Fruit fly (Drosophila melanogaster): ENCODE measurements around the gene CG33995.
A peak's percentile ranks its signal among the peaks of the same experiment; 100 is the strongest.

CG33995 gene

dm6 chr2L:5009306-5010030, 33.6 kb upstream of the CG33995 start, which contains the start of gene Rtnl1 (continued):
- TF ChIP-seq HHEX (GFP tag; optimal IDR thresholded peaks at IDR 0.05) (no peak), kni (GFP tag; optimal IDR thresholded peaks at IDR 0.05) (no peak), Dip2 (GFP tag; IDR thresholded peaks at IDR 0.05) (no peak), CG13296 (GFP tag; optimal IDR thresholded peaks at IDR 0.05) (no peak), luna (GFP tag; optimal IDR thresholded peaks at IDR 0.05) (peak; percentile 45), CG31224 (GFP tag; IDR thresholded peaks at IDR 0.05) (no peak), CG17912 (GFP tag; optimal IDR thresholded peaks at IDR 0.05) (no peak), CG6813 (GFP tag; optimal IDR thresholded peaks at IDR 0.05) (no peak), BtbVII (GFP tag; optimal IDR thresholded peaks at IDR 0.05) (no peak), Usf (GFP tag; optimal IDR thresholded peaks at IDR 0.05) (no peak), CG11093 (GFP tag; IDR thresholded peaks at IDR 0.05) (no peak), dmrt11E (tag; optimal IDR thresholded peaks at IDR 0.05) (peak; percentile 18), CG11247 (GFP tag; IDR thresholded peaks at IDR 0.05) (no peak), CG2120 (GFP tag; optimal IDR thresholded peaks at IDR 0.05) (peak; percentile 47), CG4328 (GFP tag; optimal IDR thresholded peaks at IDR 0.05) (no peak), HLH4C (GFP tag; IDR thresholded peaks at IDR 0.05; ENCODE audit: partially characterized antibody) (peak; percentile 82), cas (GFP tag; IDR thresholded peaks at IDR 0.05) (no peak), psq (GFP tag; optimal IDR thresholded peaks at IDR 0.05) (no peak), Dfd (GFP tag; optimal IDR thresholded peaks at IDR 0.05) (no peak), ci (GFP tag; IDR thresholded peaks at IDR 0.05) (peak; percentile 57; the same call in 2 of the 3 replicates), inv (GFP tag; IDR thresholded peaks at IDR 0.05; ENCODE audit: partially characterized antibody) (peak; percentile 85), sima (GFP tag; optimal IDR thresholded peaks at IDR 0.05) (no peak), CG31388 (GFP tag; optimal IDR thresholded peaks at IDR 0.05) (no peak), CG10321 (GFP tag; IDR thresholded peaks at IDR 0.05) (no peak), Tbp (GFP tag; optimal IDR thresholded peaks at IDR 0.05) (peak; percentile 44), CG10147 (GFP tag; optimal IDR thresholded peaks at IDR 0.05) (peak; percentile 27), CG13287 (GFP tag; IDR thresholded peaks at IDR 0.05; ENCODE audit: partially characterized antibody) (peak; percentile 97), corto (GFP tag; optimal IDR thresholded peaks at IDR 0.05) (no peak), danr (GFP tag; IDR thresholded peaks at IDR 0.05) (no peak), CrebB (tag; optimal IDR thresholded peaks at IDR 0.05) (peak; percentile 17), ken (GFP tag; IDR thresholded peaks at IDR 0.05) (no peak), CG6654 (GFP tag; optimal IDR thresholded peaks at IDR 0.05) (peak; percentile 10), klu (GFP tag; IDR thresholded peaks at IDR 0.05) (no peak), fu2 (GFP tag; optimal IDR thresholded peaks at IDR 0.05) (no peak), seq (GFP tag; IDR thresholded peaks at IDR 0.05) (no peak), gfzf (GFP tag; optimal IDR thresholded peaks at IDR 0.05) (peak; percentile 99), CG34376 (GFP tag; optimal IDR thresholded peaks at IDR 0.05) (no peak), CG3838 (GFP tag; optimal IDR thresholded peaks at IDR 0.05) (no peak), CG16863 (GFP tag; optimal IDR thresholded peaks at IDR 0.05) (peak; percentile 23), nerfin-2 (GFP tag; IDR thresholded peaks at IDR 0.05; ENCODE audit: partially characterized antibody) (peak; percentile 42; the same call in 1 of the 2 replicates), CG18599 (GFP tag; optimal IDR thresholded peaks at IDR 0.05) (peak; percentile 30), YL-1 (GFP tag; optimal IDR thresholded peaks at IDR 0.05) (peak; percentile 72), ro (GFP tag; IDR thresholded peaks at IDR 0.05) (no peak), Jarid2 (GFP tag; optimal IDR thresholded peaks at IDR 0.05) (peak; percentile 42), bbx (GFP tag; IDR thresholded peaks at IDR 0.05; ENCODE audit: partially characterized antibody) (peak; percentile 90), E2f2 (GFP tag; IDR thresholded peaks at IDR 0.05) (peak; percentile 93), sens-2 (GFP tag; IDR thresholded peaks at IDR 0.05) (no peak), slou (GFP tag; optimal IDR thresholded peaks at IDR 0.05) (no peak), CG10959 (GFP tag; IDR thresholded peaks at IDR 0.05) (no peak), tap (tag; optimal IDR thresholded peaks at IDR 0.05) (no peak)

All from whole organism, embryonic.